Worm (Caenorhabditis elegans) whole organism, L1 larva: ENCODE results near the gene W02G9.3.

Source experiments
- C04F5.9 ChIP-seq: sonication (generic microtip); optimal IDR thresholded peaks from 2 replicates; lab custom pipeline; 2016; ENCODE audit warnings: missing genetic modification characterization, missing compliant biosample characterization
- F16B12.6 ChIP-seq: fragments of 150-350 bp; optimal IDR thresholded peaks from 2 replicates; lab custom pipeline; 2014; ENCODE audit warnings: missing biosample characterization, missing genetic modification characterization
- Y116A8C.19 ChIP-seq: sonication (generic microtip); optimal IDR thresholded peaks from 2 replicates; lab custom pipeline; 2016; ENCODE audit warnings: missing compliant biosample characterization, missing genetic modification characterization, borderline replicate concordance
- aha-1 ChIP-seq: fragments of 150-350 bp; optimal IDR thresholded peaks from 2 replicates; lab custom pipeline; 2014; ENCODE audit warnings: missing biosample characterization, missing genetic modification characterization
- aly-2 ChIP-seq: fragments of 150-350 bp; optimal IDR thresholded peaks from 2 replicates; lab custom pipeline; 2014; ENCODE audit warnings: missing biosample characterization, missing genetic modification characterization
- ama-1 ChIP-seq: fragments of 150-350 bp; optimal IDR thresholded peaks from 2 replicates; lab custom pipeline; 2014
- blmp-1 ChIP-seq: fragments of 150-350 bp; optimal IDR thresholded peaks from 2 replicates; lab custom pipeline; 2014; ENCODE audit warnings: missing biosample characterization, missing genetic modification characterization
- ceh-82 ChIP-seq, 3 experiments: fragments of 150-350 bp in 1 of 3; sonication (generic microtip) in 2 of 3; optimal IDR thresholded peaks; 2 replicates each; lab custom pipeline; 2014 to 2017; ENCODE audit warnings: missing biosample characterization in 3 of 3, missing genetic modification characterization in 3 of 3
- ceh-88 ChIP-seq: fragments of 200-800 bp; sonication (Bioruptor generic); IDR thresholded peaks from 2 replicates; pipeline ENCODE4 v1.3.6; 2022; ENCODE audit warnings: missing genetic modification characterization, missing compliant biosample characterization
- ces-1 ChIP-seq: fragments of 150-350 bp; optimal IDR thresholded peaks from 2 replicates; lab custom pipeline; 2014; ENCODE audit warnings: missing biosample characterization, missing genetic modification reagents, missing genetic modification characterization
- efl-1 ChIP-seq, 4 experiments: fragments of 150-350 bp; optimal IDR thresholded peaks in 3 of 4; peaks in 1 of 4; 1 replicate in 1 of 4; 2 replicates in 3 of 4; lab custom pipeline; 2014; ENCODE audit warnings: missing biosample characterization in 2 of 4, missing genetic modification characterization in 2 of 4, missing genetic modification reagents in 2 of 4
- efl-3 ChIP-seq: fragments of 200-800 bp; sonication (Bioruptor generic); optimal IDR thresholded peaks from 2 replicates; lab custom pipeline; 2018; ENCODE audit warnings: mild to moderate bottlenecking, missing genetic modification characterization, missing compliant biosample characterization
- egl-13 ChIP-seq: sonication (generic microtip); optimal IDR thresholded peaks from 2 replicates; lab custom pipeline; 2016; ENCODE audit warnings: missing genotype, missing genetic modification reagents, missing genetic modification characterization, missing compliant biosample characterization
- elt-2 ChIP-seq: sonication (generic microtip); optimal IDR thresholded peaks from 2 replicates; lab custom pipeline; 2016; ENCODE audit warnings: missing genetic modification characterization, mild to moderate bottlenecking, inconsistent platforms, missing compliant biosample characterization, missing genetic modification reagents
- ets-5 ChIP-seq: fragments of 200-800 bp; sonication (Bioruptor generic); IDR thresholded peaks from 2 replicates; pipeline ENCODE4 v1.3.6; 2022; ENCODE audit warnings: missing genetic modification characterization, missing compliant biosample characterization
- fkh-4 ChIP-seq: sonication (generic microtip); optimal IDR thresholded peaks from 2 replicates; lab custom pipeline; 2016; ENCODE audit warnings: missing compliant biosample characterization, missing genetic modification characterization, borderline replicate concordance
- fos-1 ChIP-seq: fragments of 150-350 bp; optimal IDR thresholded peaks from 2 replicates; lab custom pipeline; 2014; ENCODE audit warnings: missing biosample characterization, missing genetic modification characterization
- grh-1 ChIP-seq: fragments of 200-800 bp; sonication (Bioruptor generic); IDR thresholded peaks from 2 replicates; pipeline ENCODE4 v1.3.6; 2022; ENCODE audit warnings: missing genetic modification reagents, missing genetic modification characterization, missing compliant biosample characterization
- hlh-4 ChIP-seq: sonication (generic microtip); optimal IDR thresholded peaks from 2 replicates; lab custom pipeline; 2016; ENCODE audit warnings: mild to moderate bottlenecking, missing genetic modification characterization, missing compliant biosample characterization
- hpl-2 ChIP-seq: fragments of 150-350 bp; optimal IDR thresholded peaks from 2 replicates; lab custom pipeline; 2014; ENCODE audit warnings: missing biosample characterization, missing genetic modification reagents, missing genetic modification characterization
- jun-1 ChIP-seq: fragments of 150-350 bp; optimal IDR thresholded peaks from 2 replicates; lab custom pipeline; 2014; ENCODE audit warnings: missing biosample characterization, missing genetic modification reagents, missing genetic modification characterization
- lin-14 ChIP-seq: fragments of 200-800 bp; sonication (Bioruptor generic); optimal IDR thresholded peaks from 2 replicates; lab custom pipeline; 2018; ENCODE audit warnings: mild to moderate bottlenecking, missing genetic modification characterization, moderate library complexity, missing compliant biosample characterization
- lin-15B ChIP-seq: fragments of 150-350 bp; sonication (generic microtip); optimal IDR thresholded peaks from 3 replicates; lab custom pipeline; 2014; ENCODE audit warnings: missing biosample characterization, missing genetic modification characterization
- lin-39 ChIP-seq: fragments of 150-350 bp; optimal IDR thresholded peaks from 2 replicates; lab custom pipeline; 2014; ENCODE audit warnings: missing biosample characterization, missing genetic modification reagents, missing genetic modification characterization
- lsy-2 ChIP-seq, 2 experiments: fragments of 150-350 bp; optimal IDR thresholded peaks; 2 replicates each; lab custom pipeline; 2014; ENCODE audit warnings: missing biosample characterization in 2 of 2, missing genetic modification characterization in 2 of 2
- mab-9 ChIP-seq: fragments of 200-800 bp; sonication (Bioruptor generic); IDR thresholded peaks from 2 replicates; pipeline ENCODE4 v1.3.6; 2022; ENCODE audit warnings: missing genetic modification reagents, missing genetic modification characterization, missing compliant biosample characterization
- mep-1 ChIP-seq: fragments of 150-350 bp; optimal IDR thresholded peaks from 2 replicates; lab custom pipeline; 2014; ENCODE audit warnings: missing biosample characterization, missing genetic modification characterization
- nhr-47 ChIP-seq: sonication (generic microtip); optimal IDR thresholded peaks from 2 replicates; lab custom pipeline; 2016; ENCODE audit warnings: mild to moderate bottlenecking, missing genetic modification characterization, moderate library complexity, missing compliant biosample characterization
- nhr-77 ChIP-seq: fragments of 150-350 bp; optimal IDR thresholded peaks from 2 replicates; lab custom pipeline; 2014; ENCODE audit warnings: missing biosample characterization, missing genetic modification characterization
- nhr-85 ChIP-seq: sonication (generic microtip); peaks from one replicate; lab custom pipeline; 2016; ENCODE audit warnings: missing genetic modification characterization, inconsistent platforms, missing compliant biosample characterization
- pag-3 ChIP-seq: sonication (generic microtip); optimal IDR thresholded peaks from 2 replicates; lab custom pipeline; 2017; ENCODE audit warnings: missing genetic modification characterization, mild to moderate bottlenecking, missing compliant biosample characterization, antibody characterized with exemption, borderline replicate concordance; ENCODE audit not compliant: insufficient read depth
- pqm-1 ChIP-seq: sonication (generic microtip); optimal IDR thresholded peaks from 3 replicates; lab custom pipeline; 2017; ENCODE audit warnings: missing biosample characterization, missing genetic modification characterization
- rnt-1 ChIP-seq: sonication (generic microtip); optimal IDR thresholded peaks from 2 replicates; lab custom pipeline; 2016; ENCODE audit warnings: mild to moderate bottlenecking, missing genetic modification characterization, moderate library complexity, missing compliant biosample characterization
- skn-1 ChIP-seq: fragments of 150-350 bp; optimal IDR thresholded peaks from 2 replicates; lab custom pipeline; 2014; ENCODE audit warnings: missing biosample characterization, missing genetic modification characterization
- sox-4 ChIP-seq: sonication (generic microtip); optimal IDR thresholded peaks from 2 replicates; lab custom pipeline; 2016; ENCODE audit warnings: missing genetic modification characterization, missing compliant biosample characterization
- sup-37 ChIP-seq: fragments of 200-800 bp; sonication (Bioruptor generic); optimal IDR thresholded peaks from 2 replicates; lab custom pipeline; 2018; ENCODE audit warnings: mild to moderate bottlenecking, missing genetic modification characterization, missing compliant biosample characterization
- tlp-1 ChIP-seq: fragments of 150-350 bp; optimal IDR thresholded peaks from 2 replicates; lab custom pipeline; 2014; ENCODE audit warnings: missing biosample characterization, missing genetic modification characterization
- unc-130 ChIP-seq: fragments of 150-350 bp; optimal IDR thresholded peaks from 2 replicates; lab custom pipeline; 2017; ENCODE audit warnings: missing biosample characterization, missing genetic modification characterization, inconsistent platforms
- unc-30 ChIP-seq: sonication (generic microtip); optimal IDR thresholded peaks from 2 replicates; lab custom pipeline; 2017; ENCODE audit warnings: missing biosample characterization, missing genetic modification characterization
- unc-98 ChIP-seq: fragments of 200-800 bp; sonication (Bioruptor generic); IDR thresholded peaks from 2 replicates; pipeline ENCODE4 v1.3.6; 2022; ENCODE audit warnings: missing genetic modification characterization, missing compliant biosample characterization
- vab-15 ChIP-seq: sonication (generic microtip); optimal IDR thresholded peaks from 2 replicates; lab custom pipeline; 2017; ENCODE audit warnings: missing genotype, mild to moderate bottlenecking, missing genetic modification characterization, missing compliant biosample characterization
- zag-1 ChIP-seq: fragments of 150-350 bp; optimal IDR thresholded peaks from 2 replicates; lab custom pipeline; 2014; ENCODE audit warnings: missing biosample characterization, missing genetic modification characterization
- ztf-11 ChIP-seq, 2 experiments: sonication (generic microtip); optimal IDR thresholded peaks; 2 replicates each; lab custom pipeline; 2016 to 2017; ENCODE audit warnings: missing genetic modification characterization in 2 of 2, missing biosample characterization in 1 of 2, missing compliant biosample characterization in 1 of 2
- ztf-4 ChIP-seq: fragments of 150-350 bp; optimal IDR thresholded peaks from 2 replicates; lab custom pipeline; 2014; ENCODE audit warnings: missing biosample characterization, missing genetic modification characterization

Gene W02G9.3

ce11 chrV:2683497-2683896 is 10.7 kb downstream of the W02G9.3 start:
- no peak for TF ChIP-seq pqm-1 (tag; lab: Kevin White, UChicago)
- TF ChIP-seq blmp-1 (tag; lab: Kevin White, UChicago): no peak
- TF ChIP-seq ets-5 (GFP tag; lab: Robert Waterston, UW): no peak
- no peak for TF ChIP-seq rnt-1
- no peak for TF ChIP-seq nhr-85 (tag; lab: Kevin White, UChicago)
- TF ChIP-seq mep-1 (tag; lab: Kevin White, UChicago): no peak

- no peak for TF ChIP-seq pag-3
- TF ChIP-seq ztf-4: no peak
- TF ChIP-seq skn-1 (tag; lab: Kevin White, UChicago): no peak
- no peak for TF ChIP-seq F16B12.6
- TF ChIP-seq lin-14: no peak
- no peak for TF ChIP-seq lin-15B
- no peak for TF ChIP-seq nhr-47 (tag; lab: Kevin White, UChicago)
- TF ChIP-seq fos-1 (tag; lab: Kevin White, UChicago): no peak
- TF ChIP-seq Y116A8C.19 (tag; lab: Kevin White, UChicago): no peak
- TF ChIP-seq ztf-11 (tag; optimal IDR thresholded peaks at IDR 0.05; lab: Kevin White, UChicago): no peak
- TF ChIP-seq hpl-2 (GFP tag; lab: Kevin White, UChicago): no peak
- TF ChIP-seq hlh-4 (tag; lab: Kevin White, UChicago): no peak
- no peak for TF ChIP-seq egl-13 (tag; lab: Kevin White, UChicago)
- TF ChIP-seq ces-1: no peak
- TF ChIP-seq zag-1 (tag; lab: Kevin White, UChicago): no peak
Measured at ce11 chrV:2684227-2684626, 11.4 kb downstream of the W02G9.3 start.

- TF ChIP-seq fkh-4 (tag; lab: Kevin White, UChicago) (no peak), efl-1 (optimal IDR thresholded peaks at IDR 0.05; lab: Kevin White, UChicago) (no peak), efl-1 (GFP tag; optimal IDR thresholded peaks at IDR 0.05 in 1 of 2; lab: Kevin White, UChicago) (peak in 1 of 2 experiments; percentile 37)
Measured at ce11 chrV:2688562-2688961, 15.8 kb downstream of the W02G9.3 start.

- TF ChIP-seq nhr-77 (tag; lab: Kevin White, UChicago) (no peak), ama-1 (no peak), elt-2 (tag; lab: Kevin White, UChicago) (no peak)
Measured at ce11 chrV:2690478-2690877, 17.7 kb downstream of the W02G9.3 start.

ce11 chrV:2690948-2691347 is 18.2 kb downstream of the W02G9.3 start:
- TF ChIP-seq lin-39 (tag; lab: Kevin White, UChicago): no peak
- TF ChIP-seq vab-15 (tag; lab: Kevin White, UChicago): no peak
- TF ChIP-seq tlp-1 (tag; lab: Kevin White, UChicago): no peak
- TF ChIP-seq ceh-82 (tag; optimal IDR thresholded peaks at IDR 0.05; lab: Kevin White, UChicago): no peak
- TF ChIP-seq ama-1: no peak
- no peak for TF ChIP-seq nhr-85 (tag; lab: Kevin White, UChicago)
- TF ChIP-seq jun-1 (tag; lab: Kevin White, UChicago): no peak

- TF ChIP-seq nhr-85 (tag; lab: Kevin White, UChicago) (peak; percentile 70), lsy-2 (tag; optimal IDR thresholded peaks at IDR 0.05; lab: Kevin White, UChicago) (peak; percentile 99), aly-2 (peak; percentile 41), mab-9 (no peak), unc-30 (no peak), efl-3 (GFP tag; lab: Kevin White, UChicago) (no peak), tlp-1 (tag; lab: Kevin White, UChicago) (no peak), pag-3 (no peak), grh-1 (GFP tag; lab: Robert Waterston, UW) (peak; percentile 30; the same call in 1 of the 2 replicates), ceh-88 (GFP tag; lab: Robert Waterston, UW) (no peak), unc-98 (GFP tag; lab: Robert Waterston, UW) (no peak), unc-130 (tag; lab: Kevin White, UChicago) (peak; percentile 55), aha-1 (tag; lab: Kevin White, UChicago) (no peak), efl-1 (optimal IDR thresholded peaks at IDR 0.05; lab: Kevin White, UChicago) (peak; percentile 68 to 78), efl-1 (GFP tag; optimal IDR thresholded peaks at IDR 0.05 in 1 of 2; lab: Kevin White, UChicago) (peak; percentile 82 to 97), sox-4 (tag; lab: Kevin White, UChicago) (no peak), sup-37 (GFP tag; lab: Kevin White, UChicago) (no peak), C04F5.9 (tag; lab: Kevin White, UChicago) (no peak), mep-1 (tag; lab: Kevin White, UChicago) (peak; percentile 84), hpl-2 (GFP tag; lab: Kevin White, UChicago) (no peak), nhr-47 (tag; lab: Kevin White, UChicago) (peak; percentile 72)
Measured at ce11 chrV:2694389-2694788, 21.6 kb downstream of the W02G9.3 start, which contains the start of gene Y45G12B.2. Y45G12B.2 (plus strand) TSS chrV:2694771.
